Worm (Caenorhabditis elegans) whole organism, mixed stage, embryonic: ENCODE measurements around the gene R09D1.14.

Source experiments
- blmp-1 ChIP-seq: fragments of 150-350 bp; optimal IDR thresholded peaks from 2 replicates; lab custom pipeline; 2014; ENCODE audit warnings: missing biosample characterization, missing genetic modification characterization
- cnd-1 ChIP-seq: fragments of 200-800 bp; sonication (Bioruptor generic); optimal IDR thresholded peaks from 2 replicates; lab custom pipeline; 2018; ENCODE audit warnings: mild to moderate bottlenecking, missing genetic modification characterization, missing compliant biosample characterization
- lsy-2 ChIP-seq: fragments of 150-350 bp; optimal IDR thresholded peaks from 2 replicates; lab custom pipeline; 2014; ENCODE audit warnings: missing biosample characterization, missing genetic modification characterization
- nhr-28 ChIP-seq: fragments of 150-350 bp; optimal IDR thresholded peaks from 2 replicates; lab custom pipeline; 2014; ENCODE audit warnings: missing biosample characterization, missing genetic modification characterization
- nhr-76 ChIP-seq: sonication (generic microtip); optimal IDR thresholded peaks from 2 replicates; lab custom pipeline; 2017; ENCODE audit warnings: missing biosample characterization, missing genetic modification characterization

DNA sequence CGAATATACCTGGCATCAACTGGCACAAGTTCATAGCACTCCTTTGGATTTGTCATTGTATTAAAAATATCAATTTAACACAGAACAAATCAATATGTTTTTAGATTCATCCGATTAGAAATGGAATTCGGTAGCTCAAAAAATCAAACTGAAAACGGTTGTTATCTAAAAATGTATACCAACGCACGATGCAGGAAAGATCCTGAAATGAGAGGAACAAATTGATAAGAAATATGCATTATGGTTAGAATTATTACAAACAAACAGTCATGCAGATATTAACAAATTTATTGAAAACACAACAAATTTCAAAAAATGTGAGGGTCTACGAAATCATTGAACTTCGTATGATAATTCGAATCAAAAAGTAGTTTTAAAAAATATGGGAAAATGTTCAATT, 10.7 kb upstream of the R09D1.14 start, which contains the start of gene T19H5.6:
- TF ChIP-seq lsy-2 (tag; lab: Kevin White, UChicago) = no peak
- no peak for TF ChIP-seq cnd-1 (tag; lab: Kevin White, UChicago)
- TF ChIP-seq nhr-76 (tag; lab: Kevin White, UChicago) = no peak
- no peak for TF ChIP-seq nhr-28 (tag; lab: Kevin White, UChicago)
- no peak for TF ChIP-seq blmp-1 (tag; lab: Kevin White, UChicago)
